Fruit fly (Drosophila melanogaster): ENCODE measurements around the gene Mst27D.

The Mst27D gene

DNA sequence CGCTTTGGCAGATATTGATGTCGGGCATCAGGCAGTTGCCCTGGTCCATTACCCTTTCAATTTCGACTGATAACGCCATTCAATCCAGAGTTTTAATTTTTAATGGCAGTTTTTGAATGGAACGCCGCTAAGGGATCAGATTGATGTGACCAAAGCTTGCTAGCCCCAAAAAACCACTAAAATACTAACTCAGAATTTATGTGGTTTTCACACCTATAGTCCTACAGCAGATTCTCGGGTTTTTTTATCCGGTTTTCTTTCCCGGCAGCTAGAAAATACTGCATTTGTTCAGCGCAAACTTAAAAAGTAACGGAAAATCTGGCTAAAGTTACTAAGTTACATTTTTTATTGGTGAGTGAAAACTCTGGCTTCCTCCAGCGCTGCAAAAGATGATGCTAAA lies 5.0 kb upstream of the Mst27D start, which contains the start of gene Nuf2 (continued):
- TF ChIP-seq zen (tag; optimal IDR thresholded peaks at IDR 0.05) (peak; percentile 11), CG17802 (tag; optimal IDR thresholded peaks at IDR 0.05) (peak; percentile 49), ind (GFP tag; optimal IDR thresholded peaks at IDR 0.05) (no peak), gfzf (GFP tag; optimal IDR thresholded peaks at IDR 0.05) (peak; percentile 95), CG2116 (GFP tag; optimal IDR thresholded peaks at IDR 0.05) (peak; percentile 37), CG10654 (GFP tag; optimal IDR thresholded peaks at IDR 0.05) (no peak), CG17186 (GFP tag; optimal IDR thresholded peaks at IDR 0.05) (peak; percentile 25), E2f1 (GFP tag; IDR thresholded peaks at IDR 0.05) (no peak), CG17385 (GFP tag; optimal IDR thresholded peaks at IDR 0.05) (no peak), BEAF-32 (GFP tag; optimal IDR thresholded peaks at IDR 0.05) (peak; percentile 33), tin (GFP tag; optimal IDR thresholded peaks at IDR 0.05) (no peak), ase (GFP tag; IDR thresholded peaks at IDR 0.05) (no peak), CG6272 (GFP tag; IDR thresholded peaks at IDR 0.05) (no peak), CG17359 (tag; optimal IDR thresholded peaks at IDR 0.05) (no peak), CoRest (tag; optimal IDR thresholded peaks at IDR 0.05) (peak; percentile 64), stwl (tag; optimal IDR thresholded peaks at IDR 0.05) (peak; percentile 70), twi (tag; optimal IDR thresholded peaks at IDR 0.05) (no peak), CG17829 (tag; optimal IDR thresholded peaks at IDR 0.05) (peak; percentile 24), org-1 (GFP tag; optimal IDR thresholded peaks at IDR 0.05) (no peak), CG9817 (tag; optimal IDR thresholded peaks at IDR 0.05) (no peak), CG10267 (tag; optimal IDR thresholded peaks at IDR 0.05) (peak; percentile 15), sens (GFP tag) (peak; percentile 47), H15 (GFP tag; IDR thresholded peaks at IDR 0.05) (no peak), Trl (optimal IDR thresholded peaks at IDR 0.05) (no peak), Trl (GFP tag; optimal IDR thresholded peaks at IDR 0.05) (no peak), HmgZ (tag; optimal IDR thresholded peaks at IDR 0.05) (peak; percentile 45), gsb-n (tag; optimal IDR thresholded peaks at IDR 0.05) (no peak), HmgD (GFP tag; optimal IDR thresholded peaks at IDR 0.05) (peak; percentile 28), CG34422 (GFP tag; IDR thresholded peaks at IDR 0.05) (no peak), vnd (GFP tag; IDR thresholded peaks at IDR 0.05; ENCODE audit: partially characterized antibody) (no peak), CG8290 (GFP tag; optimal IDR thresholded peaks at IDR 0.05) (peak; percentile 5), CG8290 (tag; optimal IDR thresholded peaks at IDR 0.05) (no peak), danr (GFP tag; IDR thresholded peaks at IDR 0.05) (no peak), Eip74EF (GFP tag; optimal IDR thresholded peaks at IDR 0.05) (peak in 1 of 2 experiments; percentile 4), CG32532 (GFP tag; IDR thresholded peaks at IDR 0.05) (0 out of 2 replicates have a peak, but pooled peaks have one; percentile 21), Bgb (GFP tag; IDR thresholded peaks at IDR 0.05; ENCODE audit: partially characterized antibody) (no peak), CG9215 (GFP tag; IDR thresholded peaks at IDR 0.05) (no peak), sima (GFP tag; optimal IDR thresholded peaks at IDR 0.05) (no peak), CG15696 (tag; optimal IDR thresholded peaks at IDR 0.05) (no peak), Oaz (GFP tag; IDR thresholded peaks at IDR 0.05) (no peak), sr (GFP tag; IDR thresholded peaks at IDR 0.05) (no peak), CG13775 (GFP tag; optimal IDR thresholded peaks at IDR 0.05) (no peak), knrl (GFP tag; IDR thresholded peaks at IDR 0.05; ENCODE audit: partially characterized antibody) (peak; percentile 35; the same call in 1 of the 3 replicates), MESR4 (GFP tag; optimal IDR thresholded peaks at IDR 0.05) (peak; percentile 19), schlank (tag; optimal IDR thresholded peaks at IDR 0.05) (no peak), row (GFP tag; IDR thresholded peaks at IDR 0.05) (peak; percentile 70), CG6765 (GFP tag; optimal IDR thresholded peaks at IDR 0.05) (no peak), Sin3A (optimal IDR thresholded peaks at IDR 0.05) (peak; percentile 61), Sry-β (GFP tag; optimal IDR thresholded peaks at IDR 0.05) (peak; percentile 84), gem (tag; optimal IDR thresholded peaks at IDR 0.05) (peak; percentile 16), so (GFP tag; IDR thresholded peaks at IDR 0.05) (no peak), nmo (GFP tag; optimal IDR thresholded peaks at IDR 0.05) (peak; percentile 46)

Measured in whole organism, embryonic.